Fruit fly (Drosophila melanogaster): ENCODE measurements around the gene Ndc80.
A peak's percentile ranks its signal among the peaks of the same experiment; 100 is the strongest.

Ndc80 gene

DNA sequence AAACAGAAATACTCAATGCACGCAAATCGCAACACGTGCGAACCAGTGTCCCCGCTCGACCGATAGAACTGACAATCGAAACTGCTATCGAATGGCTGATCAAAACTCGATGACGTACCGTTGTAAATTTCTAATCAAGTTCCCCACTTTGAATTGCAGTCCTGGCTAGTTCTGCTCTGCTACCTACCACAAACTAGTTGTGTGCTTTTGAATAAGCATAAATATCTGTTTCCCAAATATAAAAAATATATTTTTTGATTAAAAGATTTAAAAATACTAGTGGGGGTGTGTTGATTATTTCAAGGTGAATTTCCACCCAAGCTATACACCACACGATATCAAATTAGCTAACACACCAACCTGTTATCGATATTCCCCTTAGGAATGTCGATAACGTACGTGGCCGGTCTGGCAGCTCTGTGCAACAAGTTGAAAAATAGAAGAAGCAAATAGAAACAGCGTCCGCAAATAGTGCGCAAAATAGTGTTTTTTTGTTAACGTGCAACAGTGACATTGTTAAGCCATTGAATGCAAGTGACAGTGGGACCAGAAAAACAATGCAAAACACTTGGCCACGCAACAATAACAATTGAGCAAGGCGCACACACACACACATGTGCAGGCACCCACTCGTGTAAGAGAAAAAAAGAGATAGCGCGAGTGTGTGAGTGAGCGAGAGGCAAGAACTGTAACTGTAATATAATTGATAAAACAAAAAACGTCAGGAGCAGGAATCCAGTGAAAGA is 12.6 kb upstream of the Ndc80 start, which contains the start of the genes CG2691 and NFAT (continued):
- TF ChIP-seq CG42726 (GFP tag; IDR thresholded peaks at IDR 0.05; ENCODE audit: partially characterized antibody) (no peak), cg (GFP tag; optimal IDR thresholded peaks at IDR 0.05) (peak; percentile 87), Scr (GFP tag; IDR thresholded peaks at IDR 0.05; ENCODE audit: partially characterized antibody) (peak; percentile 65), Sry-β (GFP tag; optimal IDR thresholded peaks at IDR 0.05) (no peak), CG31441 (GFP tag; IDR thresholded peaks at IDR 0.05) (no peak), lilli (GFP tag; optimal IDR thresholded peaks at IDR 0.05) (peak; percentile 11), Sox102F (GFP tag; optimal IDR thresholded peaks at IDR 0.05) (no peak), Hr39 (optimal IDR thresholded peaks at IDR 0.05) (no peak), MTF-1 (GFP tag; optimal IDR thresholded peaks at IDR 0.05; ENCODE audit: borderline replicate concordance) (no peak), CG12769 (tag; optimal IDR thresholded peaks at IDR 0.05) (peak; percentile 8), Bteb2 (GFP tag; optimal IDR thresholded peaks at IDR 0.05) (no peak), CG30020 (tag; optimal IDR thresholded peaks at IDR 0.05) (peak; percentile 0), CG18599 (GFP tag; optimal IDR thresholded peaks at IDR 0.05) (no peak), Dp (GFP tag; optimal IDR thresholded peaks at IDR 0.05) (peak; percentile 61), CG6854 (GFP tag; optimal IDR thresholded peaks at IDR 0.05) (peak; percentile 40), lbe (GFP tag; optimal IDR thresholded peaks at IDR 0.05) (no peak), CG1832 (GFP tag; optimal IDR thresholded peaks at IDR 0.05) (peak; percentile 83), CG34376 (GFP tag; optimal IDR thresholded peaks at IDR 0.05) (peak; percentile 23), hb (GFP tag; IDR thresholded peaks at IDR 0.05; ENCODE audit: partially characterized antibody) (peak; percentile 69; the same call in 2 of the 3 replicates), CG6683 (GFP tag; optimal IDR thresholded peaks at IDR 0.05) (no peak), CG1647 (GFP tag; optimal IDR thresholded peaks at IDR 0.05) (no peak), CG7745 (tag; optimal IDR thresholded peaks at IDR 0.05) (no peak), ind (GFP tag; optimal IDR thresholded peaks at IDR 0.05) (no peak), CG17186 (GFP tag; optimal IDR thresholded peaks at IDR 0.05) (no peak), ab (GFP tag; optimal IDR thresholded peaks at IDR 0.05) (no peak), caup (GFP tag; optimal IDR thresholded peaks at IDR 0.05; ENCODE audit: severe bottlenecking) (no peak), CG18764 (GFP tag; optimal IDR thresholded peaks at IDR 0.05) (no peak), CG4328 (GFP tag; optimal IDR thresholded peaks at IDR 0.05) (no peak), tin (GFP tag; optimal IDR thresholded peaks at IDR 0.05) (no peak), Vsx1 (GFP tag; optimal IDR thresholded peaks at IDR 0.05) (no peak), BtbVII (GFP tag; optimal IDR thresholded peaks at IDR 0.05) (no peak), CG18262 (tag; optimal IDR thresholded peaks at IDR 0.05) (no peak), CG2712 (tag; optimal IDR thresholded peaks at IDR 0.05) (no peak), az2 (GFP tag; optimal IDR thresholded peaks at IDR 0.05) (no peak), CG32767 (GFP tag; IDR thresholded peaks at IDR 0.05) (no peak), CG6813 (GFP tag; optimal IDR thresholded peaks at IDR 0.05) (no peak), trh (GFP tag; optimal IDR thresholded peaks at IDR 0.05) (no peak), CG14965 (GFP tag; optimal IDR thresholded peaks at IDR 0.05; ENCODE audit: borderline replicate concordance) (no peak), Rfx (GFP tag; IDR thresholded peaks at IDR 0.05) (no peak), da (GFP tag; optimal IDR thresholded peaks at IDR 0.05) (no peak), danr (GFP tag; IDR thresholded peaks at IDR 0.05) (no peak), CG1024 (GFP tag; IDR thresholded peaks at IDR 0.05) (no peak), sug (tag; optimal IDR thresholded peaks at IDR 0.05) (no peak), esg (GFP tag; conservative IDR thresholded peaks at IDR 0.05) (no peak), vvl (GFP tag; IDR thresholded peaks at IDR 0.05) (no peak), bcd (GFP tag; optimal IDR thresholded peaks at IDR 0.05) (no peak), sc (optimal IDR thresholded peaks at IDR 0.05) (no peak), sc (GFP tag; optimal IDR thresholded peaks at IDR 0.05) (no peak), stwl (tag; optimal IDR thresholded peaks at IDR 0.05) (peak; percentile 46), CG11398 (GFP tag; optimal IDR thresholded peaks at IDR 0.05) (no peak)
